Fruit fly (Drosophila melanogaster) whole organism, embryonic: ENCODE measurements around the gene NT1.

Experiments used
- Abd-B ChIP-seq: fragments of 200-800 bp; sonication (Bioruptor generic); optimal IDR thresholded peaks from 2 replicates; lab custom pipeline; 2018; ENCODE audit warnings: missing biosample characterization, mild to moderate bottlenecking, missing genetic modification characterization, moderate library complexity
- Bdp1 ChIP-seq: fragments of 200-800 bp; sonication (Bioruptor generic); optimal IDR thresholded peaks from 3 replicates; lab custom pipeline; 2016; ENCODE audit warnings: missing biosample characterization, missing genetic modification characterization
- CG10366 ChIP-seq: fragments of 200-800 bp; sonication (Bioruptor generic); IDR thresholded peaks from 2 replicates; pipeline ENCODE4 v1.3.6; 2022; ENCODE audit warnings: missing biosample characterization, missing genetic modification characterization
- CG1233 ChIP-seq: fragments of 200-800 bp; sonication (Bioruptor generic); optimal IDR thresholded peaks from 4 replicates; lab custom pipeline; 2018; ENCODE audit warnings: missing biosample characterization, mild to moderate bottlenecking, missing genetic modification characterization
- CG12659 ChIP-seq: fragments of 200-800 bp; sonication (Bioruptor generic); optimal IDR thresholded peaks from 3 replicates; lab custom pipeline; 2017; ENCODE audit warnings: mild to moderate bottlenecking, missing biosample characterization, missing genetic modification reagents, missing genetic modification characterization
- CG14014 ChIP-seq: fragments of 200-800 bp; sonication (Bioruptor generic); IDR thresholded peaks from 2 replicates; pipeline ENCODE4 v1.3.6; 2022; ENCODE audit warnings: missing biosample characterization, missing genetic modification characterization
- CG15601 ChIP-seq: fragments of 200-800 bp; sonication (Bioruptor generic); optimal IDR thresholded peaks from 3 replicates; lab custom pipeline; 2019; ENCODE audit warnings: missing biosample characterization, mild to moderate bottlenecking, missing genetic modification characterization, moderate library complexity
- CG1602 ChIP-seq: fragments of 200-800 bp; sonication (Bioruptor generic); optimal IDR thresholded peaks from 3 replicates; lab custom pipeline; 2016; ENCODE audit warnings: missing biosample characterization, missing genetic modification characterization
- CG17361 ChIP-seq: fragments of 200-800 bp; sonication (Bioruptor generic); IDR thresholded peaks from 3 replicates; pipeline ENCODE4 v1.3.6; 2022; ENCODE audit warnings: missing biosample characterization, missing genetic modification characterization
- CG18011 ChIP-seq: fragments of 200-800 bp; sonication (Bioruptor generic); optimal IDR thresholded peaks from 2 replicates; lab custom pipeline; 2017; ENCODE audit warnings: missing biosample characterization, missing genetic modification characterization, mild to moderate bottlenecking, moderate library complexity, missing genotype
- CG18619 ChIP-seq: fragments of 200-800 bp; sonication (Bioruptor generic); optimal IDR thresholded peaks from 3 replicates; lab custom pipeline; 2017; ENCODE audit warnings: missing biosample characterization, mild to moderate bottlenecking, missing genetic modification characterization
- CG2199 ChIP-seq: fragments of 200-800 bp; sonication (Bioruptor generic); IDR thresholded peaks from 3 replicates; pipeline ENCODE4 v1.3.6; 2022; ENCODE audit warnings: missing biosample characterization, missing genetic modification characterization
- CG2712 ChIP-seq: fragments of 200-800 bp; optimal IDR thresholded peaks from 3 replicates; lab custom pipeline; 2019; ENCODE audit warnings: missing biosample characterization, mild to moderate bottlenecking, missing genetic modification characterization, moderate library complexity
- CG32767 ChIP-seq: fragments of 200-800 bp; sonication (Bioruptor generic); IDR thresholded peaks from 2 replicates; pipeline ENCODE4 v1.3.6; 2022; ENCODE audit warnings: missing biosample characterization, missing genetic modification characterization
- CG5953 ChIP-seq: fragments of 200-800 bp; sonication (Bioruptor generic); IDR thresholded peaks from 2 replicates; pipeline ENCODE4 v1.3.6; 2022; ENCODE audit warnings: missing biosample characterization, missing genetic modification characterization
- CG6175 ChIP-seq: fragments of 200-800 bp; sonication (Bioruptor generic); IDR thresholded peaks from 3 replicates; pipeline ENCODE4 v1.3.6; 2022; ENCODE audit warnings: missing biosample characterization, missing genetic modification characterization
- CG8089 ChIP-seq: fragments of 200-800 bp; sonication (Bioruptor generic); optimal IDR thresholded peaks from 3 replicates; lab custom pipeline; 2016; ENCODE audit warnings: missing biosample characterization, missing genetic modification characterization
- CG8281 ChIP-seq: fragments of 200-800 bp; sonication (Bioruptor generic); optimal IDR thresholded peaks from 2 replicates; lab custom pipeline; 2018; ENCODE audit warnings: missing biosample characterization, mild to moderate bottlenecking, missing genetic modification characterization, moderate library complexity
- CG8944 ChIP-seq: fragments of 200-800 bp; sonication (Bioruptor generic); optimal IDR thresholded peaks from 3 replicates; lab custom pipeline; 2016; ENCODE audit warnings: missing biosample characterization, missing genetic modification characterization
- CG9609 ChIP-seq: fragments of 200-800 bp; sonication (Bioruptor generic); optimal IDR thresholded peaks from 3 replicates; lab custom pipeline; 2016; ENCODE audit warnings: missing biosample characterization, missing genetic modification characterization
- Doc2 ChIP-seq: fragments of 200-800 bp; sonication (Bioruptor generic); IDR thresholded peaks from 2 replicates; pipeline ENCODE4 v1.3.6; 2022; ENCODE audit warnings: missing biosample characterization, missing genetic modification characterization
- Fer1 ChIP-seq: fragments of 200-800 bp; sonication (Bioruptor generic); optimal IDR thresholded peaks from 2 replicates; lab custom pipeline; 2017; ENCODE audit warnings: missing biosample characterization, mild to moderate bottlenecking, missing genetic modification characterization
- H15 ChIP-seq: fragments of 200-800 bp; sonication (Bioruptor generic); IDR thresholded peaks from 3 replicates; pipeline ENCODE4 v1.3.6; 2022; ENCODE audit warnings: missing biosample characterization, missing genetic modification characterization
- HLH3B ChIP-seq: fragments of 200-800 bp; sonication (Bioruptor generic); IDR thresholded peaks from 2 replicates; pipeline ENCODE4 v1.3.6; 2022; ENCODE audit warnings: missing biosample characterization, missing genetic modification characterization
- HmgZ ChIP-seq: fragments of 200-800 bp; sonication (Bioruptor generic); optimal IDR thresholded peaks from 2 replicates; lab custom pipeline; 2018; ENCODE audit warnings: missing biosample characterization, mild to moderate bottlenecking, missing genetic modification characterization
- Mrtf ChIP-seq: fragments of 200-800 bp; sonication (Bioruptor generic); IDR thresholded peaks from 3 replicates; pipeline ENCODE4 v1.3.6; 2022; ENCODE audit warnings: missing biosample characterization, missing genetic modification characterization
- NC2β ChIP-seq: fragments of 200-800 bp; sonication (Bioruptor generic); optimal IDR thresholded peaks from 2 replicates; lab custom pipeline; 2016; ENCODE audit warnings: missing biosample characterization, missing genetic modification characterization
- Opbp ChIP-seq: fragments of 200-800 bp; sonication (Bioruptor generic); IDR thresholded peaks from 3 replicates; pipeline ENCODE4 v1.3.6; 2022; ENCODE audit warnings: missing biosample characterization, missing genetic modification characterization; ENCODE audit not compliant: partially characterized antibody
- PHDP ChIP-seq: fragments of 200-800 bp; sonication (Bioruptor generic); optimal IDR thresholded peaks from 3 replicates; lab custom pipeline; 2018; ENCODE audit warnings: missing biosample characterization, mild to moderate bottlenecking, missing genetic modification characterization, moderate library complexity
- Rx ChIP-seq: fragments of 200-800 bp; sonication (Bioruptor generic); IDR thresholded peaks from 2 replicates; pipeline ENCODE4 v1.3.6; 2022; ENCODE audit warnings: missing biosample characterization, missing genetic modification characterization
- Ssrp ChIP-seq: fragments of 200-800 bp; sonication (Bioruptor generic); optimal IDR thresholded peaks from 2 replicates; lab custom pipeline; 2018; ENCODE audit warnings: missing biosample characterization, mild to moderate bottlenecking, missing genetic modification characterization, moderate library complexity
- al ChIP-seq: fragments of 200-800 bp; sonication (Bioruptor generic); IDR thresholded peaks from 2 replicates; pipeline ENCODE4 v1.3.6; 2022; ENCODE audit warnings: missing biosample characterization, missing genetic modification characterization
- ash1 ChIP-seq: fragments of 200-800 bp; sonication (Bioruptor generic); optimal IDR thresholded peaks from 2 replicates; lab custom pipeline; 2018; ENCODE audit warnings: missing biosample characterization, mild to moderate bottlenecking, missing genetic modification characterization
- az2 ChIP-seq: fragments of 200-800 bp; sonication (Bioruptor generic); optimal IDR thresholded peaks from 3 replicates; lab custom pipeline; 2016; ENCODE audit warnings: missing biosample characterization, missing genetic modification characterization
- chinmo ChIP-seq: fragments of 200-800 bp; sonication (Bioruptor generic); IDR thresholded peaks from 4 replicates; pipeline ENCODE4 v1.3.6; 2022; ENCODE audit warnings: missing biosample characterization, missing genetic modification characterization; ENCODE audit not compliant: partially characterized antibody
- chn ChIP-seq: fragments of 200-800 bp; sonication (Bioruptor generic); optimal IDR thresholded peaks from 2 replicates; lab custom pipeline; 2016; ENCODE audit warnings: missing biosample characterization, missing genetic modification characterization
- dm ChIP-seq: fragments of 200-800 bp; sonication (Bioruptor generic); optimal IDR thresholded peaks from 3 replicates; lab custom pipeline; 2016; ENCODE audit warnings: missing biosample characterization, missing genetic modification characterization
- dpn ChIP-seq, 2 experiments: fragments of 200-800 bp; sonication (Bioruptor generic); optimal IDR thresholded peaks; 3 replicates each; lab custom pipeline; 2016; ENCODE audit warnings: missing biosample characterization in 2 of 2, missing genetic modification characterization in 2 of 2
- ems ChIP-seq: fragments of 200-800 bp; sonication (Bioruptor generic); optimal IDR thresholded peaks from 3 replicates; lab custom pipeline; 2016; ENCODE audit warnings: missing biosample characterization, missing genetic modification characterization
- eyg ChIP-seq: fragments of 200-800 bp; sonication (Bioruptor generic); optimal IDR thresholded peaks from 3 replicates; lab custom pipeline; 2016; ENCODE audit warnings: missing biosample characterization, missing genetic modification characterization
- fru ChIP-seq: fragments of >200 bp; optimal IDR thresholded peaks from 2 replicates; lab custom pipeline; 2017
- gcm2 ChIP-seq: fragments of 200-800 bp; sonication (Bioruptor generic); optimal IDR thresholded peaks from 2 replicates; lab custom pipeline; 2016; ENCODE audit warnings: missing biosample characterization, missing genetic modification characterization
- grau ChIP-seq: fragments of 200-800 bp; optimal IDR thresholded peaks from 3 replicates; lab custom pipeline; 2019; ENCODE audit warnings: missing biosample characterization, mild to moderate bottlenecking, missing genetic modification characterization, moderate library complexity
- jing ChIP-seq: fragments of 200-800 bp; sonication (Bioruptor generic); optimal IDR thresholded peaks from 2 replicates; lab custom pipeline; 2018; ENCODE audit warnings: missing biosample characterization, mild to moderate bottlenecking, missing genetic modification characterization
- kay ChIP-seq: fragments of 200-800 bp; sonication (Bioruptor generic); optimal IDR thresholded peaks from 2 replicates; lab custom pipeline; 2016; ENCODE audit warnings: missing biosample characterization, missing genetic modification characterization
- peb ChIP-seq: fragments of 200-800 bp; sonication (Bioruptor generic); IDR thresholded peaks from 2 replicates; pipeline ENCODE4 v1.3.6; 2022; ENCODE audit warnings: missing biosample characterization, missing genetic modification characterization
- row ChIP-seq: fragments of 200-800 bp; sonication (Bioruptor generic); IDR thresholded peaks from 3 replicates; pipeline ENCODE4 v1.3.6; 2022; ENCODE audit warnings: missing biosample characterization, missing genetic modification characterization
- schlank ChIP-seq: fragments of 200-800 bp; sonication (Bioruptor generic); optimal IDR thresholded peaks from 2 replicates; lab custom pipeline; 2018; ENCODE audit warnings: missing biosample characterization, mild to moderate bottlenecking, missing genetic modification characterization
- shn ChIP-seq: fragments of 200-800 bp; sonication (Bioruptor generic); optimal IDR thresholded peaks from 3 replicates; lab custom pipeline; 2016; ENCODE audit warnings: missing biosample characterization, missing genetic modification characterization
- slou ChIP-seq: fragments of 200-800 bp; sonication (Bioruptor generic); optimal IDR thresholded peaks from 3 replicates; lab custom pipeline; 2016; ENCODE audit warnings: missing biosample characterization, missing genetic modification characterization
- so ChIP-seq: fragments of 200-800 bp; sonication (Bioruptor generic); IDR thresholded peaks from 3 replicates; pipeline ENCODE4 v1.3.6; 2022; ENCODE audit warnings: missing biosample characterization, missing genetic modification characterization
- sqz ChIP-seq: fragments of 200-800 bp; sonication (Bioruptor generic); optimal IDR thresholded peaks from 3 replicates; lab custom pipeline; 2018; ENCODE audit warnings: missing biosample characterization, mild to moderate bottlenecking, missing genetic modification characterization
- zf30C ChIP-seq: fragments of 200-800 bp; sonication (Bioruptor generic); optimal IDR thresholded peaks from 3 replicates; lab custom pipeline; 2018; ENCODE audit warnings: missing biosample characterization, mild to moderate bottlenecking, missing genetic modification characterization

The NT1 gene

dm6 chr3L:4553395-4553794 lies 45.2 kb upstream of the NT1 start (continued):
- no peak for TF ChIP-seq CG1602 (GFP tag; lab: Kevin White, UChicago)
- TF ChIP-seq CG2199 (GFP tag; lab: Robert Waterston, UW) = peak; percentile 90; the same call in 2 of the 3 replicates
- no peak for TF ChIP-seq az2 (GFP tag; lab: Kevin White, UChicago)
- no peak for TF ChIP-seq row
- no peak for TF ChIP-seq schlank
- TF ChIP-seq CG8281 (tag; lab: Kevin White, UChicago) = no peak
- peak; percentile 59; the same call in 1 of the 3 replicates for TF ChIP-seq Opbp (GFP tag; lab: Robert Waterston, UW)
- TF ChIP-seq CG2712 (tag; lab: Kevin White, UChicago) = no peak
- no peak for TF ChIP-seq CG14014 (GFP tag; lab: Robert Waterston, UW)
- TF ChIP-seq Rx (GFP tag; lab: Robert Waterston, UW) = no peak
- no peak for TF ChIP-seq CG10366 (GFP tag; lab: Robert Waterston, UW)
- TF ChIP-seq Abd-B = peak; percentile 91
- no peak for TF ChIP-seq jing (GFP tag; lab: Kevin White, UChicago)
- TF ChIP-seq dm (GFP tag; lab: Kevin White, UChicago) = peak; percentile 7
- peak; percentile 16 for TF ChIP-seq slou (GFP tag; lab: Kevin White, UChicago)
- peak; percentile 15 for TF ChIP-seq CG8944 (GFP tag; lab: Kevin White, UChicago)
- TF ChIP-seq CG15601 (tag; lab: Kevin White, UChicago) = peak; percentile 18
- TF ChIP-seq ems (GFP tag; lab: Kevin White, UChicago) = no peak
- TF ChIP-seq Mrtf = no peak
- TF ChIP-seq CG18619 = no peak
- no peak for TF ChIP-seq peb (GFP tag; lab: Robert Waterston, UW)
- no peak for TF ChIP-seq CG5953
- TF ChIP-seq H15 (GFP tag; lab: Robert Waterston, UW) = no peak
- TF ChIP-seq CG6175 = no peak
- no peak for TF ChIP-seq NC2β
- TF ChIP-seq kay (GFP tag; lab: Kevin White, UChicago) = no peak
- TF ChIP-seq fru (lab: Kevin White, UChicago) = no peak
- TF ChIP-seq CG17361 = peak; percentile 34; the same call in 1 of the 3 replicates
- no peak for TF ChIP-seq Fer1
- 0 out of 4 replicates have a peak, but pooled peaks have one; percentile 43 for TF ChIP-seq chinmo
- no peak for TF ChIP-seq zf30C
- TF ChIP-seq al = no peak
- no peak for TF ChIP-seq so (GFP tag; lab: Robert Waterston, UW)
- TF ChIP-seq CG18011 = peak; percentile 100
- TF ChIP-seq Bdp1 (GFP tag; lab: Kevin White, UChicago) = no peak
- TF ChIP-seq CG32767 (GFP tag; lab: Robert Waterston, UW) = no peak
- no peak for TF ChIP-seq CG8089
- TF ChIP-seq CG1233 (GFP tag; lab: Kevin White, UChicago) = no peak
- TF ChIP-seq sqz (GFP tag; lab: Kevin White, UChicago) = no peak
- peak; percentile 4 for TF ChIP-seq CG9609 (GFP tag; lab: Kevin White, UChicago)
- TF ChIP-seq HLH3B (GFP tag; lab: Robert Waterston, UW) = no peak
- TF ChIP-seq chn (GFP tag; lab: Kevin White, UChicago) = no peak
- no peak for TF ChIP-seq PHDP (tag; lab: Kevin White, UChicago)
- no peak for TF ChIP-seq gcm2 (GFP tag; lab: Kevin White, UChicago)
- no peak for TF ChIP-seq CG12659 (GFP tag; lab: Kevin White, UChicago)
- no peak for TF ChIP-seq eyg (GFP tag; lab: Kevin White, UChicago)
- no peak for TF ChIP-seq dpn (GFP tag; optimal IDR thresholded peaks at IDR 0.05; lab: Kevin White, UChicago)
- peak; percentile 26 for TF ChIP-seq grau (tag; lab: Kevin White, UChicago)
- no peak for TF ChIP-seq ash1 (GFP tag; lab: Kevin White, UChicago)
- peak; percentile 21 for TF ChIP-seq Ssrp (tag; lab: Kevin White, UChicago)
- no peak for TF ChIP-seq shn (GFP tag; lab: Kevin White, UChicago)
- no peak for TF ChIP-seq Doc2
- TF ChIP-seq HmgZ (tag; lab: Kevin White, UChicago) = peak; percentile 66
